Worm (Caenorhabditis elegans): ENCODE measurements around the gene nspe-4.
A peak's percentile ranks its signal among the peaks of the same experiment; 100 is the strongest.
"Not testable (repeated sequence)": the region's sequence is repeated elsewhere in the genome, so short reads cannot be mapped to it uniquely, and the experiment has no call there.

nspe-4 gene

DNA sequence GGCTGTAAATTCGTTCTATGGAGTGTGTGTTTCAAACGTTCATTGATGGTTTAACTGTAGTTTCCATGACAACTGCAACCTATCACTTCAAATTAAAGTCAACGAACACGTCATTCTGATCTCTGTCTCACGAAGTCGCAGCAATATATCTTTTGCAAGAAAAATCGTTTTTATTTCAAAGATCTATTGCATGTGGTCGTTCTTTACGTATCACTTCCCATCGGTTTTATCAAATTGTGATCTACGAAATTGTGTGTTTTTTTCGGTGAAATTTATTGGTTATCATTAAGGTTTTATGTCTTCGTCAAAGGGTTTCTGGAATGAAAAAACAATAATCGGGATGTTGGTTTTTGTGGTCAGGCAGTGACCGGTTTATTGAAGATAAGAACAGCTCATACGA is 10.5 kb downstream of the nspe-4 start:
- peak; percentile 55; the same call in 1 of the 2 replicates for TF ChIP-seq ceh-20 (GFP tag; IDR thresholded peaks at IDR 0.05)
- TF ChIP-seq dmd-6 (GFP tag; IDR thresholded peaks at IDR 0.05), result peak; percentile 21; the same call in 1 of the 2 replicates
- TF ChIP-seq nhr-77 (tag; optimal IDR thresholded peaks at IDR 0.05), result no peak
- TF ChIP-seq mxl-2 (GFP tag; conservative IDR thresholded peaks at IDR 0.05), result no peak
- no peak for TF ChIP-seq ZK337.2 (GFP tag; IDR thresholded peaks at IDR 0.05)
- peak in 1 of 2 experiments; percentile 11 for TF ChIP-seq hif-1 (tag; optimal IDR thresholded peaks at IDR 0.05)
- TF ChIP-seq pha-4 (GFP tag; IDR thresholded peaks at IDR 0.05), result no peak
- TF ChIP-seq pha-4 (tag; optimal IDR thresholded peaks at IDR 0.05), result no peak

DNA sequence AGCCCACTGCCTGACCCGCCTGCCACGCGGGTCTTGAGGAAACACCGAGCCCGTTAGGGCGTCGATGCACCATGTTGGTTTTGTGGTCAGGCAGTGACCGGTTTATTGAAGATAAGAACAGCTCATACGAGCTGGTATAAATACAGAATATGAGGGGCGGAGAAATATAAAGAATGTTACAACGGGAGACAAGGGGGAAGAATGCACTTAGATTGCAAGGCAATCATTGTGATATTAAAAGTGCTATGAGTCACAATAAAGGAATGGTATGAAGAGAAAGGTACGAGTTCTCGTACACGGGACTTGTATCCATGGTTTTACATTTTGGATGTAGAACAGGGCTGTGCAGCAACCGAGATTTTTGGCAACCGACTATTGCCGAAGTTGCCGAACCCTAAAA is 12.1 kb downstream of the nspe-4 start, which contains the start of gene Y38E10A.14:
Gene Y38E10A.14, minus strand, starts transcription at position 101 of the 400 bp plus-strand sequence.
- not testable (repeated sequence) for TF ChIP-seq skn-1 (tag; optimal IDR thresholded peaks at IDR 0.05); cey-2 (tag; optimal IDR thresholded peaks at IDR 0.05; ENCODE audit: borderline replicate concordance, insufficient read depth); daf-12 (tag; optimal IDR thresholded peaks at IDR 0.05)

DNA sequence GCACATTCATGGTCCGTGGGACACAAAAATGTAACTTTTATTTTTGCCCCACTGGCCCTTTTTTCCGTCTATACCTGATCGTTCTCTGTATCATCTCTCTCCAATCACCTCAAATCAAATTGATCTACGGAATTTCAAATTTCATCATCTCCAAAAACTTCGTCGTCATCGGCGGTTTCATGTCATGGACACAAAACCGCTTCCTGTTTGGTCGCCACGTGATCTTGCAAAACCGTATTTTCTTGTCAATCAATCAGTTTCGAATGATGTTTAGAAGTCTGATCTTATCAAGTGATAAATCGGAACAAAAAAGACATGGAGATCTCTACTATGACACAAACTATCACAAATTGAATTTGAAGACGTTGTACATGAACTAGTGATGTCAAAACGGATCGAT is 13.4 kb downstream of the nspe-4 start:
- TF ChIP-seq pqm-1 (tag; optimal IDR thresholded peaks at IDR 0.05) (no peak), attf-4 (tag; optimal IDR thresholded peaks at IDR 0.05) (no peak), nhr-25 (tag; optimal IDR thresholded peaks at IDR 0.05; ENCODE audit: borderline replicate concordance, insufficient read depth) (peak; percentile 52), dmd-9 (GFP tag; IDR thresholded peaks at IDR 0.05) (no peak), daf-19 (GFP tag; conservative IDR thresholded peaks at IDR 0.05) (no peak), skn-1 (tag; optimal IDR thresholded peaks at IDR 0.05) (no peak), ceh-20 (GFP tag; IDR thresholded peaks at IDR 0.05) (0 out of 2 replicates have a peak, but pooled peaks have one; percentile 19), nhr-102 (tag; optimal IDR thresholded peaks at IDR 0.05) (no peak), sdz-12 (GFP tag; optimal IDR thresholded peaks at IDR 0.05) (no peak), zip-11 (GFP tag; IDR thresholded peaks at IDR 0.05) (no peak), hmg-1.1 (GFP tag; IDR thresholded peaks at IDR 0.05) (no peak), dmd-6 (GFP tag; IDR thresholded peaks at IDR 0.05) (peak; percentile 70), F44E2.7 (GFP tag; IDR thresholded peaks at IDR 0.05) (no peak), pha-4 (GFP tag; IDR thresholded peaks at IDR 0.05) (no peak), pha-4 (tag; optimal IDR thresholded peaks at IDR 0.05) (no peak), ces-1 (GFP tag; optimal IDR thresholded peaks at IDR 0.05) (no peak), hif-1 (tag; optimal IDR thresholded peaks at IDR 0.05) (peak in 1 of 2 experiments; percentile 86), T26A8.4 (GFP tag; IDR thresholded peaks at IDR 0.05) (no peak), Y105C5A.15 (GFP tag; IDR thresholded peaks at IDR 0.05) (no peak), F37D6.2 (tag; optimal IDR thresholded peaks at IDR 0.05) (no peak), nhr-76 (tag; optimal IDR thresholded peaks at IDR 0.05) (peak; percentile 41), tra-1 (GFP tag; IDR thresholded peaks at IDR 0.05) (no peak), aha-1 (tag) (peak; percentile 66), hlh-30 (tag; optimal IDR thresholded peaks at IDR 0.05; ENCODE audit: insufficient read depth) (peak; percentile 54), vab-7 (GFP tag; IDR thresholded peaks at IDR 0.05) (no peak), ama-1 (optimal IDR thresholded peaks at IDR 0.05) (no peak), daf-8 (GFP tag; IDR thresholded peaks at IDR 0.05) (no peak), rbr-2 (tag; optimal IDR thresholded peaks at IDR 0.05) (no peak), mdl-1 (tag; optimal IDR thresholded peaks at IDR 0.05) (peak; percentile 35 to 85), duxl-1 (tag; optimal IDR thresholded peaks at IDR 0.05; ENCODE audit: poor library complexity) (no peak), lin-13 (GFP tag; optimal IDR thresholded peaks at IDR 0.05) (no peak), mxl-3 (GFP tag; optimal IDR thresholded peaks at IDR 0.05) (peak; percentile 68), T20F7.1 (GFP tag; optimal IDR thresholded peaks at IDR 0.05) (no peak), lin-39 (tag; optimal IDR thresholded peaks at IDR 0.05) (no peak), fkh-10 (GFP tag; optimal IDR thresholded peaks at IDR 0.05) (no peak), set-16 (GFP tag; IDR thresholded peaks at IDR 0.05) (no peak), nhr-28 (tag; optimal IDR thresholded peaks at IDR 0.05) (peak; percentile 90), D1046.2 (GFP tag; IDR thresholded peaks at IDR 0.05) (no peak), zfp-3 (GFP tag; conservative IDR thresholded peaks at IDR 0.05) (no peak), egl-27 (tag; optimal IDR thresholded peaks at IDR 0.05) (no peak), unc-62 (GFP tag; optimal IDR thresholded peaks at IDR 0.05 in 1 of 2) (peak in 1 of 2 experiments; percentile 97), unc-62 (tag; optimal IDR thresholded peaks at IDR 0.05) (no peak)

All from whole organism, L4 larva.